Worm (Caenorhabditis elegans): Measurements from ENCODE around the gene C18F10.2.

DNA sequence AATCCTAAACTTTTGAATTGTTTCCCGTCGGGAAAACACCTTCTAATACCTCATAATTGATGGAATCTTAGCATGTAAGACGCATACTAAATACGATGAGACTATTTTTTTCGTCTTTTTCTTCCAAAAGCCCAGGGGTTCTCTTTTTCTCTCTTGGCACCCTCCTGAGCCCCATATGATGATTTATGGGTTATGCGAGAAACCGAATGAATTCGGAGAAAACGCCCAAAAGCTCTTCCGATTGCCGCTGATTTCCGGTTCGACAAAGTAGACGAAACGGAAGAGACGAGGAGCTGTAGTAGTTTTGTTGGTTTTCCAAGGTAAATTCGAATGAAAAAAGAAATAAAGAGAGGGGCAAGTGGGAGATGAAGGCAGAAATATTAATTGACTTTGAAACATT lies 38.5 kb downstream of the C18F10.2 start:
- TF ChIP-seq mdl-1 (tag; optimal IDR thresholded peaks at IDR 0.05) (no peak), nhr-77 (tag; optimal IDR thresholded peaks at IDR 0.05) (no peak), snpc-4 (tag; optimal IDR thresholded peaks at IDR 0.05) (no peak), sea-2 (GFP tag; optimal IDR thresholded peaks at IDR 0.05) (no peak), fkh-10 (GFP tag; optimal IDR thresholded peaks at IDR 0.05) (no peak), ztf-11 (tag; optimal IDR thresholded peaks at IDR 0.05) (no peak), pha-4 (tag; optimal IDR thresholded peaks at IDR 0.05) (no peak), ama-1 (optimal IDR thresholded peaks at IDR 0.05) (no peak), nhr-23 (tag; optimal IDR thresholded peaks at IDR 0.05) (no peak), nhr-76 (tag; optimal IDR thresholded peaks at IDR 0.05) (no peak), nhr-237 (tag; optimal IDR thresholded peaks at IDR 0.05) (no peak)
